Fruit fly (Drosophila melanogaster): ENCODE results near the gene Nhe2.

The Nhe2 gene

dm6 chr2L:21108759-21109282, 4.5 kb downstream of the Nhe2 start (continued):
- TF ChIP-seq MTF-1 (GFP tag; optimal IDR thresholded peaks at IDR 0.05; ENCODE audit: borderline replicate concordance) (peak; percentile 4), fd64A (GFP tag; optimal IDR thresholded peaks at IDR 0.05) (no peak), jigr1 (GFP tag; IDR thresholded peaks at IDR 0.05) (0 out of 3 replicates have a peak, but pooled peaks have one; percentile 38), CG5180 (GFP tag; optimal IDR thresholded peaks at IDR 0.05) (no peak), CG6813 (GFP tag; optimal IDR thresholded peaks at IDR 0.05) (peak; percentile 6), CG18476 (GFP tag; optimal IDR thresholded peaks at IDR 0.05) (peak; percentile 64), ham (GFP tag; IDR thresholded peaks at IDR 0.05) (no peak), Sry-δ (GFP tag; optimal IDR thresholded peaks at IDR 0.05) (peak; percentile 10), p53 (GFP tag; optimal IDR thresholded peaks at IDR 0.05) (no peak), odd (GFP tag; optimal IDR thresholded peaks at IDR 0.05) (peak; percentile 28), insv (GFP tag; optimal IDR thresholded peaks at IDR 0.05) (peak in 1 of 2 experiments; percentile 12), CG32772 (GFP tag; IDR thresholded peaks at IDR 0.05) (no peak), Scr (GFP tag; IDR thresholded peaks at IDR 0.05; ENCODE audit: partially characterized antibody) (no peak), sima (GFP tag; optimal IDR thresholded peaks at IDR 0.05) (no peak), CG7372 (GFP tag; IDR thresholded peaks at IDR 0.05) (no peak), CG6854 (GFP tag; optimal IDR thresholded peaks at IDR 0.05) (no peak), TFAM (GFP tag; optimal IDR thresholded peaks at IDR 0.05) (no peak), Xbp1 (GFP tag; optimal IDR thresholded peaks at IDR 0.05) (peak; percentile 70), CG17802 (tag; optimal IDR thresholded peaks at IDR 0.05) (no peak), crc (GFP tag; optimal IDR thresholded peaks at IDR 0.05) (no peak), CG11456 (GFP tag; IDR thresholded peaks at IDR 0.05) (no peak), CG15269 (tag; optimal IDR thresholded peaks at IDR 0.05) (peak; percentile 65), dm (GFP tag; optimal IDR thresholded peaks at IDR 0.05) (peak; percentile 25), CG14965 (GFP tag; optimal IDR thresholded peaks at IDR 0.05; ENCODE audit: borderline replicate concordance) (no peak), wek (GFP tag; optimal IDR thresholded peaks at IDR 0.05) (no peak), Taf1 (GFP tag; IDR thresholded peaks at IDR 0.05) (no peak), CG31365 (tag; optimal IDR thresholded peaks at IDR 0.05) (no peak), CG15479 (GFP tag; optimal IDR thresholded peaks at IDR 0.05) (no peak), pum (GFP tag; optimal IDR thresholded peaks at IDR 0.05) (peak; percentile 24), stc (GFP tag; IDR thresholded peaks at IDR 0.05) (0 out of 2 replicates have a peak, but pooled peaks have one; percentile 9), CG13123 (GFP tag; optimal IDR thresholded peaks at IDR 0.05) (peak; percentile 3), en (GFP tag; optimal IDR thresholded peaks at IDR 0.05) (peak; percentile 30), tap (tag; optimal IDR thresholded peaks at IDR 0.05) (no peak), gsb-n (tag; optimal IDR thresholded peaks at IDR 0.05) (peak; percentile 43), ash1 (GFP tag; optimal IDR thresholded peaks at IDR 0.05) (no peak), CG34422 (GFP tag; IDR thresholded peaks at IDR 0.05) (0 out of 3 replicates have a peak, but pooled peaks have one; percentile 13), sr (GFP tag; IDR thresholded peaks at IDR 0.05) (no peak), lbe (GFP tag; optimal IDR thresholded peaks at IDR 0.05) (no peak), caup (GFP tag; optimal IDR thresholded peaks at IDR 0.05; ENCODE audit: severe bottlenecking) (no peak), Hsf (GFP tag; optimal IDR thresholded peaks at IDR 0.05) (peak; percentile 51), CG6654 (GFP tag; optimal IDR thresholded peaks at IDR 0.05) (no peak), tll (GFP tag; optimal IDR thresholded peaks at IDR 0.05) (peak in 1 of 2 experiments; percentile 26), CG14050 (GFP tag; IDR thresholded peaks at IDR 0.05) (no peak), CG18262 (tag; optimal IDR thresholded peaks at IDR 0.05) (peak; percentile 75), ro (GFP tag; IDR thresholded peaks at IDR 0.05) (no peak), lmd (GFP tag; IDR thresholded peaks at IDR 0.05) (peak; percentile 61), Dip3 (GFP tag; optimal IDR thresholded peaks at IDR 0.05) (no peak), wor (GFP tag; IDR thresholded peaks at IDR 0.05) (no peak), Eip74EF (GFP tag; optimal IDR thresholded peaks at IDR 0.05) (peak in 1 of 2 experiments; percentile 73), sisA (GFP tag; IDR thresholded peaks at IDR 0.05) (no peak; the same call in 1 of the 2 replicates)

Data from whole organism, embryonic.